Fruit fly (Drosophila melanogaster): ENCODE measurements around the gene RpS6.

The RpS6 gene

DNA sequence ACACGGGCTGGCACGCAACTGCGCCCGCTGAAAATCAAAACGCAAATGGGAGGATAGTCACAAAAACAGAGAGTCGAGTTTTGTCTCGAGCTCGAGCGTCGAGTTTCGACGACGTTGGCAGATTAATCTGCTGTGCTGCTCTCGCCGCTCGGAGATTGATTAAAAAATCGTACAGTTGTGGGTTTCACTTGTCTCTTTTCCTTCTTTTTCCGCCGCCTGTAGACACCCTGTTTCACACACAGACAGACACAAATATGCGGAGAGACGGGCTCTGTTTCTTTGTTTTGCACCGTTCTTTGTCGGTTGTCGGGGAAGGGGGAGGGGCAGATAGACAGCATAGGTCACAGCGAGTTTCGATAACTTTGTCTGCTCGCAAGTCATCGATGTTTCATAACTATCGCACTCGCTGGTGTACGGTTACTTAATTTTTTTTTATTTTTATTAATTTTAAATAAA, 45.8 kb upstream of the RpS6 start, which contains the start of gene orion (continued):
- TF ChIP-seq CG12659 (GFP tag; optimal IDR thresholded peaks at IDR 0.05) (peak; percentile 24), CG15696 (tag; optimal IDR thresholded peaks at IDR 0.05) (peak; percentile 48), CG9215 (GFP tag; IDR thresholded peaks at IDR 0.05) (no peak), row (GFP tag; IDR thresholded peaks at IDR 0.05) (peak; percentile 61), Stat92E (GFP tag; optimal IDR thresholded peaks at IDR 0.05) (no peak)

DNA sequence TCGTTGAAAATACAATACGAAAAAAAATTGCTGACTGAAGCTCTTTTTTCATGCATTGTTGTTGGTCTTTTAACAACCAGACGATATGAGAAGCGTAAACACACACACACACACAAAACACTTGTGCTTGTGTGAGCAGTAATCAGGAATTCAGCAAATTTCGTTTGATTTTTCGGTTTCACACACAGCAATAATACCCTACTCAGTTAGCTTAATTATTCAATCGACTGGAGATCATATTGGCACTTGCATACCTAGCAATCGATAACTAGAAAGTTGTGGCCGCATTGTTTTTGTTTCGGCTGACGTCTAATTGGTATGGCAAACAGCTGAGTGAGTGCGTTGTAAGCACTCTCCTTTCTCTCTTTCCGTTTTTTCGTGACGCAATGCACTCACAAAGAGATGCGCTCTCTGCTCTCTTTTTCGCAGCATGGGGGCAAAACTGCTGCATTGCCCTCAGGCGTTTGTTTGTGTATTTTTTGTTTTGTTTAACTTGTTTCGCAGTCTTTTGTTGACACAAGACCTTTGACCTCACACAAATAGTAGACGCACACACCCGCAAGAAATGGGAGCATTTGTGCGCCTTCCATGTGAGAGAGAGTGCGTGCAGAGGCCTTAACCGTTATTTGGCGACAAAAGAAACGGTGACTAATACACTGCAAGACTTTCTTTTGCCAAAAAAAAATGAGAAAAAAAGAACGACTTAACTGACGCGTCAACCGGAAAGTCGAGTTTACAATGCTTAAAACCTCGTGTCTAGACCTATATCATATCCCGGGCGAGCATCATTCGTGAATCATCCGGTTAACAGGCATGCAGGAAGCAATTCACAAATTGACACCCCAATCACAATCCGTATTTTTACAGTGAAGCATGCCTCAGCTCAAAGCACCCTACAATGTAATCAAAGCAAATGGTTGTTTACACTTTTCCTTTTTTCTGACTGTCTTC, 43.9 kb upstream of the RpS6 start:
- TF ChIP-seq dm (GFP tag; optimal IDR thresholded peaks at IDR 0.05), result no peak
- TF ChIP-seq MBD-R2 (GFP tag; IDR thresholded peaks at IDR 0.05), result no peak
- peak; percentile 43 for TF ChIP-seq mirr (GFP tag; optimal IDR thresholded peaks at IDR 0.05)
- 0 out of 2 replicates have a peak, but pooled peaks have one; percentile 8 for TF ChIP-seq stc (GFP tag; IDR thresholded peaks at IDR 0.05)
- no peak for TF ChIP-seq tup (GFP tag; optimal IDR thresholded peaks at IDR 0.05)
- TF ChIP-seq CG6791 (GFP tag; IDR thresholded peaks at IDR 0.05; ENCODE audit: partially characterized antibody), result no peak
- no peak for TF ChIP-seq Nf-YA (GFP tag; IDR thresholded peaks at IDR 0.05)
- TF ChIP-seq CG14710 (tag; optimal IDR thresholded peaks at IDR 0.05), result peak; percentile 14
- TF ChIP-seq CG3163 (GFP tag; optimal IDR thresholded peaks at IDR 0.05), result no peak
- no peak for TF ChIP-seq CG7556 (GFP tag; optimal IDR thresholded peaks at IDR 0.05)
- no peak for TF ChIP-seq CG7271 (tag; optimal IDR thresholded peaks at IDR 0.05)
- TF ChIP-seq cg (GFP tag; optimal IDR thresholded peaks at IDR 0.05), result peak; percentile 92
- no peak for TF ChIP-seq Optix (GFP tag; IDR thresholded peaks at IDR 0.05)
- peak; percentile 50 for TF ChIP-seq Ptx1 (GFP tag; IDR thresholded peaks at IDR 0.05)
- TF ChIP-seq CG33557 (GFP tag; optimal IDR thresholded peaks at IDR 0.05), result no peak
- TF ChIP-seq nerfin-1 (tag; optimal IDR thresholded peaks at IDR 0.05), result peak; percentile 25
- TF ChIP-seq ttk (GFP tag; IDR thresholded peaks at IDR 0.05), result no peak
- no peak for TF ChIP-seq Awh (GFP tag; IDR thresholded peaks at IDR 0.05)
- TF ChIP-seq CG14965 (GFP tag; optimal IDR thresholded peaks at IDR 0.05; ENCODE audit: borderline replicate concordance), result no peak
- no peak for TF ChIP-seq Dip2 (GFP tag; IDR thresholded peaks at IDR 0.05)
- TF ChIP-seq CG4282 (GFP tag; optimal IDR thresholded peaks at IDR 0.05), result no peak
- TF ChIP-seq CkIIα-i1 (GFP tag; IDR thresholded peaks at IDR 0.05), result no peak
- no peak for TF ChIP-seq CG1647 (GFP tag; optimal IDR thresholded peaks at IDR 0.05)
- peak; percentile 30 for TF ChIP-seq CG30403 (GFP tag; optimal IDR thresholded peaks at IDR 0.05)
- TF ChIP-seq Hr39 (optimal IDR thresholded peaks at IDR 0.05), result no peak
- no peak for TF ChIP-seq az2 (GFP tag; optimal IDR thresholded peaks at IDR 0.05)
- 0 out of 2 replicates have a peak, but pooled peaks have one; percentile 28 for TF ChIP-seq HLH3B (GFP tag; IDR thresholded peaks at IDR 0.05)
- no peak for TF ChIP-seq Dek (tag; optimal IDR thresholded peaks at IDR 0.05)
- no peak for TF ChIP-seq ssp (GFP tag; IDR thresholded peaks at IDR 0.05)
- TF ChIP-seq sna (GFP tag; IDR thresholded peaks at IDR 0.05; ENCODE audit: partially characterized antibody), result 0 out of 2 replicates have a peak, but pooled peaks have one; percentile 19
- TF ChIP-seq lola (GFP tag; optimal IDR thresholded peaks at IDR 0.05), result no peak
- no peak for TF ChIP-seq CG34224 (GFP tag; IDR thresholded peaks at IDR 0.05; ENCODE audit: partially characterized antibody)
- TF ChIP-seq lmd (GFP tag; IDR thresholded peaks at IDR 0.05), result peak; percentile 45; the same call in 1 of the 2 replicates
- TF ChIP-seq CG3726 (GFP tag; IDR thresholded peaks at IDR 0.05), result no peak
- TF ChIP-seq org-1 (GFP tag; optimal IDR thresholded peaks at IDR 0.05), result no peak
- no peak for TF ChIP-seq CG42726 (GFP tag; IDR thresholded peaks at IDR 0.05; ENCODE audit: partially characterized antibody)
- no peak for TF ChIP-seq jing (GFP tag; optimal IDR thresholded peaks at IDR 0.05)
- no peak for TF ChIP-seq crol (GFP tag; IDR thresholded peaks at IDR 0.05)
- TF ChIP-seq rib (GFP tag; IDR thresholded peaks at IDR 0.05), result no peak
- no peak for TF ChIP-seq cas (GFP tag; IDR thresholded peaks at IDR 0.05)
- TF ChIP-seq Fer3 (tag; optimal IDR thresholded peaks at IDR 0.05), result peak; percentile 13
- peak; percentile 5 for TF ChIP-seq Chrac-16 (GFP tag; optimal IDR thresholded peaks at IDR 0.05)

All from whole organism, embryonic.